Worm (Caenorhabditis elegans): ENCODE data around the gene ZK666.2.

The ZK666.2 gene

DNA sequence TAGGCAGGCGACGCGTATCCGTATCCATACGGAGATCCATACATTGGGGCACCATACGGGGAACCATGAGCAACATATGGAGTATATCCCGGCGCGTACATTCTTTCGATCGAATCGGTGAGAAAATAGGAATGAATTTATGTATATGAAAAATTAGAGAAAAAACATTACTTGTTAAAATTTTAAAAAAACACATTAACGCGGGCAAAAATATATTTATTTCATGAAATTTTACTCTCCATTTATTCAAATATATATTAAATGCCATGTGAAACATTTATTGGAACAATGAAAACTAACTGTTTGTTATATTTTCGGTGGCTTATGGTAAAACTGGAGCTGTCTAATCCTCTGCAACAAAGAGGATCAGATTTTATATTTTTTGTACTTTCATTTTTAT is at the start of gene ZK666.2:
ZK666.2 (minus strand) TSS at position 101 of the 400 bp plus-strand sequence.
- TF ChIP-seq lin-13 (GFP tag; optimal IDR thresholded peaks at IDR 0.05) = no peak
- TF ChIP-seq fos-1 (tag; optimal IDR thresholded peaks at IDR 0.05) = no peak
- TF ChIP-seq dmd-9 (GFP tag; IDR thresholded peaks at IDR 0.05) = no peak
- TF ChIP-seq zfp-2 (tag; optimal IDR thresholded peaks at IDR 0.05) = no peak
- TF ChIP-seq saeg-2 (GFP tag; IDR thresholded peaks at IDR 0.05) = no peak
- TF ChIP-seq ctbp-1 (GFP tag; IDR thresholded peaks at IDR 0.05) = no peak
- TF ChIP-seq vab-7 (GFP tag; IDR thresholded peaks at IDR 0.05) = no peak
- TF ChIP-seq attf-4 (tag; optimal IDR thresholded peaks at IDR 0.05) = no peak
- TF ChIP-seq nhr-42 (GFP tag; IDR thresholded peaks at IDR 0.05) = no peak

DNA sequence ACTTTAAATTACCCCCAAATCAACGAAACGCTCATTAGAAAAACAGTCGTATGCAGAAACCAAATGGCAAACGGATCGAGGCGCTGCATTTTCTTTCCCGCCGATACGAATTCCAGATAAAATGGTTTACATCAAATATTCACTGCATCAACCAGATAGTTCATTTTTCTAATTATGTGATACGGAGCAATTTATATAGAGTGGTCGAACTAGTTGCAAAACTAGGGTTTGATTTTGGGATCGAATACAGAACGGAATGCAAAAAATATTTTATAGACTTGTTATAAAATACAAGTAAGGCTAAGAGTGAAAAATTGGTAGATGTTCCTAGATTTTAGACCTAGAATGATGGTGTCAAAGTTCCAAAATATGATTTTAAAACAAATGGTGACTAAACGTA is 48.2 kb upstream of the ZK666.2 start:
- TF ChIP-seq aha-1 (tag) (peak; percentile 80), Y48G9A.11 (GFP tag; IDR thresholded peaks at IDR 0.05) (no peak), lin-38 (GFP tag; IDR thresholded peaks at IDR 0.05) (no peak)

DNA sequence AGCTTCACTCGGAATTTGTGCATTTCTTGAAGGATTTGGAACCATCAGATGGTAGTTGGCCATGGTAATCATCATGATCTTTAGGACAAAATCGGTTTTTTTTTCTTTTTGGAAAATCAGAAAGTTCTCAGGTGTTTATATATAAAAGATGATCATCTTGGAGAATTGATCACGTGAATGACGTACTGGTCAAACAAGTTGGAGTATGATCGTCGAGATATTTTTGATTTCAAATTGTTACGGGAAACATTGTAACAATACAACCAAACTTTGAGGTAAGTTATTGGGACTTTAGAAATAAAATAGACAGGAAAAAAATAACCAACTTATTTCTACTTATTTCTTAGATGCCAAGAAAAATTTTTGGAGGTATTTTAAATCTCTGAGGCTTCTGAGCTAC is 47.3 kb upstream of the ZK666.2 start, which contains the start of gene F59B10.4:
F59B10.4 (minus strand) TSS at position 101 of the 400 bp plus-strand sequence.
- TF ChIP-seq skn-1 (tag; optimal IDR thresholded peaks at IDR 0.05) (no peak), dmd-6 (GFP tag; IDR thresholded peaks at IDR 0.05) (0 out of 2 replicates have a peak, but pooled peaks have one; percentile 8)

DNA sequence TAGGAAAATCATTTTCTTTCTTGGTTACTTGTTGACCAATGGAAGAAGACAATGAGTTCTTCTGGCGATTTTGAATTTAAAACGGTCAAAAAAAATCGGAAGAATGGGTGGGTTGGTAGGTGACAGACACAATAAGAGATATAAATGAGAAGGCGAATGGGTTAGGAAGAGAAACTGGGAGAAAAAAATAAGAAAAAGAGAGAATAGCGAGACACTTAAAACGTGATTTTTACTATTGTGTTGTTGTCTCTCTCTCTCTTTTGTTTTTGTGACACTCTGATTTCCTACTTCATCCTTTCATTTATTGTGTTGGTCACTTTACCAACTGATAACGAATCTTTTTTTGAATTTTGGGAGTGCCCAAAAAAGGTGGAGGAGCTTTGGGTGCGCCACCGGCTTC is 44.7 kb upstream of the ZK666.2 start:
- TF ChIP-seq hlh-11 (tag; optimal IDR thresholded peaks at IDR 0.05) = peak; percentile 20
- no peak for TF ChIP-seq ceh-62 (tag; optimal IDR thresholded peaks at IDR 0.05)
- no peak for TF ChIP-seq snpc-4 (tag; optimal IDR thresholded peaks at IDR 0.05)
- no peak for TF ChIP-seq sdz-12 (GFP tag; optimal IDR thresholded peaks at IDR 0.05)
- peak; percentile 4 for TF ChIP-seq nhr-11 (tag; optimal IDR thresholded peaks at IDR 0.05)
- peak; percentile 38; the same call in 1 of the 2 replicates for TF ChIP-seq tra-1 (GFP tag; IDR thresholded peaks at IDR 0.05)
- TF ChIP-seq nhr-76 (tag; optimal IDR thresholded peaks at IDR 0.05) = no peak
- TF ChIP-seq hlh-30 (tag; optimal IDR thresholded peaks at IDR 0.05; ENCODE audit: insufficient read depth) = peak; percentile 31
- TF ChIP-seq T20F7.1 (GFP tag; optimal IDR thresholded peaks at IDR 0.05) = no peak
- TF ChIP-seq mxl-3 (GFP tag; optimal IDR thresholded peaks at IDR 0.05) = peak; percentile 27
- no peak for TF ChIP-seq F10B5.3 (tag; optimal IDR thresholded peaks at IDR 0.05)
- peak; percentile 40 for TF ChIP-seq nhr-28 (tag; optimal IDR thresholded peaks at IDR 0.05)
- TF ChIP-seq mdl-1 (tag; optimal IDR thresholded peaks at IDR 0.05) = peak in 1 of 2 experiments; percentile 28
- peak; percentile 6 for TF ChIP-seq dve-1 (tag; optimal IDR thresholded peaks at IDR 0.05; ENCODE audit: insufficient read depth)

DNA sequence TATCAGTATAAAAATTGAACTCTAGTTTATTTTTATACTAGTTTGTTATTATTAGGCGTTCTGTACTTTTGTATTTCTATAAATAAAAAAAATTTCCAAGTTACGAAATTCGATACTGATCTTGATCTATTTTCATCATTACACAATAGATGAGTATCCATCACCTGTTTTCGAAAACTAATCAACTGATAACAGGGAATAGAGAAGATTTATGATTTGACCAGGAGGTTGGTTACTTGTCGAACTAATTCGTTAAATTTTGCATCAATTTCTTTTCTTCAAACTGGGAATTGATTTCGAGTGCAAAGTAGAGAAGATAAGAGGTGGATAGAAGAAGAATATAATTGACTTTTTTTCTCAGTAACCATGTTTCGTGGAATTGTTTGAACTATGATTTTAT is 43.7 kb upstream of the ZK666.2 start:
- TF ChIP-seq nhr-48 (tag; optimal IDR thresholded peaks at IDR 0.05) (no peak), F10B5.3 (tag; optimal IDR thresholded peaks at IDR 0.05) (no peak), sdz-12 (GFP tag; optimal IDR thresholded peaks at IDR 0.05) (no peak), F26F4.8 (GFP tag; conservative IDR thresholded peaks at IDR 0.05) (no peak), ceh-82 (tag; optimal IDR thresholded peaks at IDR 0.05) (no peak), tag-97 (GFP tag; IDR thresholded peaks at IDR 0.05) (no peak), cey-2 (tag; optimal IDR thresholded peaks at IDR 0.05; ENCODE audit: borderline replicate concordance, insufficient read depth) (no peak), lin-29 (GFP tag; IDR thresholded peaks at IDR 0.05) (no peak), snpc-1.2 (GFP tag; IDR thresholded peaks at IDR 0.05) (no peak), ceh-62 (tag; optimal IDR thresholded peaks at IDR 0.05) (no peak), zag-1 (tag; optimal IDR thresholded peaks at IDR 0.05) (no peak), D1046.2 (GFP tag; IDR thresholded peaks at IDR 0.05) (no peak), dmd-6 (GFP tag; IDR thresholded peaks at IDR 0.05) (peak; percentile 15; the same call in 1 of the 2 replicates), unc-62 (GFP tag; optimal IDR thresholded peaks at IDR 0.05 in 1 of 2) (no peak), unc-62 (tag; optimal IDR thresholded peaks at IDR 0.05) (no peak), zip-2 (tag; optimal IDR thresholded peaks at IDR 0.05) (no peak), Y75B8A.6 (GFP tag; IDR thresholded peaks at IDR 0.05) (no peak), ZK337.2 (GFP tag; IDR thresholded peaks at IDR 0.05) (no peak), R02D3.7 (tag; optimal IDR thresholded peaks at IDR 0.05) (no peak), zip-11 (GFP tag; IDR thresholded peaks at IDR 0.05) (no peak), php-3 (GFP tag; IDR thresholded peaks at IDR 0.05) (no peak), aha-1 (tag) (peak; percentile 91), ztf-11 (tag; optimal IDR thresholded peaks at IDR 0.05) (no peak), mdt-29 (GFP tag; IDR thresholded peaks at IDR 0.05) (no peak)

Measured in whole organism, L4 larva.